Worm (Caenorhabditis elegans) whole organism, late embryonic: ENCODE measurements around the gene C08G5.6.

ENCODE experiments used
- C38D4.7 ChIP-seq: fragments of 200-800 bp; sonication (Bioruptor generic); optimal IDR thresholded peaks from 2 replicates; lab custom pipeline; 2018; ENCODE audit warnings: mild to moderate bottlenecking, missing genetic modification characterization, moderate library complexity, missing compliant biosample characterization
- F13H6.1 ChIP-seq: sonication (generic microtip); optimal IDR thresholded peaks from 2 replicates; lab custom pipeline; 2016; ENCODE audit warnings: missing genetic modification characterization, missing compliant biosample characterization
- K09A11.1 ChIP-seq: sonication (generic microtip); optimal IDR thresholded peaks from 2 replicates; lab custom pipeline; 2017; ENCODE audit warnings: antibody characterized with exemption, mild to moderate bottlenecking, missing genetic modification characterization, missing compliant biosample characterization; ENCODE audit not compliant: insufficient read depth
- T23F11.4 ChIP-seq: fragments of 200-800 bp; sonication (Bioruptor generic); optimal IDR thresholded peaks from 2 replicates; lab custom pipeline; 2018; ENCODE audit warnings: mild to moderate bottlenecking, missing genetic modification characterization, missing compliant biosample characterization
- Y22D7AL.16 ChIP-seq: sonication (generic microtip); optimal IDR thresholded peaks from 2 replicates; lab custom pipeline; 2016; ENCODE audit warnings: missing genetic modification characterization, missing compliant biosample characterization
- ceh-18 ChIP-seq: sonication (generic microtip); optimal IDR thresholded peaks from 2 replicates; lab custom pipeline; 2016; ENCODE audit warnings: missing genetic modification characterization, missing compliant biosample characterization
- ceh-19 ChIP-seq: fragments of 200-800 bp; sonication (Bioruptor generic); optimal IDR thresholded peaks from 2 replicates; lab custom pipeline; 2018; ENCODE audit warnings: mild to moderate bottlenecking, missing genetic modification characterization, missing compliant biosample characterization
- ceh-22 ChIP-seq: sonication (generic microtip); optimal IDR thresholded peaks from 2 replicates; lab custom pipeline; 2017; ENCODE audit warnings: missing biosample characterization, missing genetic modification characterization
- ceh-24 ChIP-seq: sonication (generic microtip); optimal IDR thresholded peaks from 2 replicates; lab custom pipeline; 2016; ENCODE audit warnings: mild to moderate bottlenecking, missing genetic modification characterization, missing compliant biosample characterization
- ceh-30 ChIP-seq: fragments of 150-350 bp; optimal IDR thresholded peaks from 2 replicates; lab custom pipeline; 2014; ENCODE audit warnings: missing biosample characterization, missing genetic modification characterization
- ceh-31 ChIP-seq: sonication (generic microtip); optimal IDR thresholded peaks from 2 replicates; lab custom pipeline; 2016; ENCODE audit warnings: missing genetic modification characterization, missing compliant biosample characterization
- ceh-48 ChIP-seq: sonication (generic microtip); optimal IDR thresholded peaks from 2 replicates; lab custom pipeline; 2016; ENCODE audit warnings: missing genetic modification characterization, inconsistent platforms, missing compliant biosample characterization
- ceh-9 ChIP-seq: sonication (generic microtip); optimal IDR thresholded peaks from 2 replicates; lab custom pipeline; 2016; ENCODE audit warnings: mild to moderate bottlenecking, missing genetic modification characterization, inconsistent platforms, missing compliant biosample characterization
- dmd-4 ChIP-seq: sonication (generic microtip); optimal IDR thresholded peaks from 2 replicates; lab custom pipeline; 2016; ENCODE audit warnings: borderline replicate concordance, missing genetic modification characterization, missing compliant biosample characterization
- dve-1 ChIP-seq: sonication (generic microtip); optimal IDR thresholded peaks from 2 replicates; lab custom pipeline; 2017; ENCODE audit warnings: antibody characterized with exemption, mild to moderate bottlenecking, missing genetic modification characterization, missing compliant biosample characterization
- elt-2 ChIP-seq: sonication (generic microtip); optimal IDR thresholded peaks from 2 replicates; lab custom pipeline; 2016; ENCODE audit warnings: missing genetic modification reagents, missing genetic modification characterization, missing compliant biosample characterization
- elt-4 ChIP-seq: sonication (generic microtip); optimal IDR thresholded peaks from 2 replicates; lab custom pipeline; 2016; ENCODE audit warnings: missing genetic modification characterization, missing compliant biosample characterization
- ets-4 ChIP-seq: sonication (generic microtip); optimal IDR thresholded peaks from 2 replicates; lab custom pipeline; 2016; ENCODE audit warnings: missing genetic modification characterization, missing compliant biosample characterization
- eyg-1 ChIP-seq: sonication (generic microtip); optimal IDR thresholded peaks from 2 replicates; lab custom pipeline; 2016; ENCODE audit warnings: missing genotype, missing genetic modification characterization, missing compliant biosample characterization
- fax-1 ChIP-seq: sonication (generic microtip); optimal IDR thresholded peaks from 2 replicates; lab custom pipeline; 2016; ENCODE audit warnings: missing genotype, missing genetic modification characterization, missing compliant biosample characterization
- fkh-10 ChIP-seq: fragments of 150-350 bp; optimal IDR thresholded peaks from 2 replicates; lab custom pipeline; 2014; ENCODE audit warnings: missing biosample characterization, missing genetic modification reagents, missing genetic modification characterization
- gmeb-2 ChIP-seq: sonication (generic microtip); optimal IDR thresholded peaks from 2 replicates; lab custom pipeline; 2016; ENCODE audit warnings: missing genetic modification characterization, inconsistent platforms, missing compliant biosample characterization
- hlh-13 ChIP-seq: fragments of 200-800 bp; sonication (Bioruptor generic); optimal IDR thresholded peaks from 2 replicates; lab custom pipeline; 2018; ENCODE audit warnings: mild to moderate bottlenecking, missing genetic modification characterization, missing compliant biosample characterization
- hlh-30 ChIP-seq: sonication (generic microtip); optimal IDR thresholded peaks from 2 replicates; lab custom pipeline; 2017; ENCODE audit warnings: antibody characterized with exemption, missing genetic modification characterization, missing compliant biosample characterization; ENCODE audit not compliant: insufficient read depth
- madf-2 ChIP-seq: sonication (generic microtip); optimal IDR thresholded peaks from 2 replicates; lab custom pipeline; 2017; ENCODE audit warnings: missing genetic modification characterization, missing compliant biosample characterization
- nhr-11 ChIP-seq: fragments of 150-350 bp; optimal IDR thresholded peaks from 2 replicates; lab custom pipeline; 2014; ENCODE audit warnings: missing biosample characterization, missing genetic modification characterization
- nhr-232 ChIP-seq: sonication (generic microtip); optimal IDR thresholded peaks from 2 replicates; lab custom pipeline; 2016; ENCODE audit warnings: missing genetic modification characterization, missing compliant biosample characterization
- odd-2 ChIP-seq: sonication (generic microtip); optimal IDR thresholded peaks from 2 replicates; lab custom pipeline; 2017; ENCODE audit warnings: antibody characterized with exemption, mild to moderate bottlenecking, missing genetic modification characterization, missing compliant biosample characterization
- pax-1 ChIP-seq: fragments of 150-350 bp; optimal IDR thresholded peaks from 2 replicates; lab custom pipeline; 2014; ENCODE audit warnings: missing biosample characterization, missing genetic modification characterization
- pqm-1 ChIP-seq: sonication (generic microtip); optimal IDR thresholded peaks from 2 replicates; lab custom pipeline; 2016; ENCODE audit warnings: missing genetic modification characterization, missing compliant biosample characterization
- pros-1 ChIP-seq: fragments of 150-350 bp; optimal IDR thresholded peaks from 2 replicates; lab custom pipeline; 2014; ENCODE audit warnings: missing biosample characterization, missing genetic modification reagents, missing genetic modification characterization
- rnt-1 ChIP-seq: sonication (generic microtip); optimal IDR thresholded peaks from 2 replicates; lab custom pipeline; 2016; ENCODE audit warnings: missing genetic modification characterization, missing compliant biosample characterization
- sox-2 ChIP-seq: fragments of 200-800 bp; sonication (Bioruptor generic); IDR thresholded peaks from 2 replicates; pipeline ENCODE4 v1.3.6; 2022; ENCODE audit warnings: missing genetic modification reagents, missing genetic modification characterization, missing compliant biosample characterization
- syd-9 ChIP-seq: sonication (generic microtip); optimal IDR thresholded peaks from 2 replicates; lab custom pipeline; 2016; ENCODE audit warnings: mild to moderate bottlenecking, missing genetic modification characterization, moderate library complexity, missing compliant biosample characterization
- tbx-7 ChIP-seq: sonication (generic microtip); optimal IDR thresholded peaks from 2 replicates; lab custom pipeline; 2016; ENCODE audit warnings: missing genotype, missing genetic modification characterization, missing compliant biosample characterization
- ttx-3 ChIP-seq: sonication (generic microtip); optimal IDR thresholded peaks from 2 replicates; lab custom pipeline; 2016; ENCODE audit warnings: missing genetic modification reagents, missing genetic modification characterization, missing compliant biosample characterization
- unc-3 ChIP-seq, 2 experiments: fragments of 200-800 bp in 1 of 2; sonication (Bioruptor generic) in 1 of 2; sonication (generic microtip) in 1 of 2; conservative IDR thresholded peaks in 1 of 2; optimal IDR thresholded peaks in 1 of 2; 2 replicates each; pipeline versions ENCODE4 v1.3.6 to Lab custom; 2016 to 2022; ENCODE audit warnings: missing compliant biosample characterization in 2 of 2, missing genetic modification characterization in 2 of 2, missing genetic modification reagents in 1 of 2
- unc-55 ChIP-seq: sonication (generic microtip); optimal IDR thresholded peaks from 2 replicates; lab custom pipeline; 2017; ENCODE audit warnings: missing biosample characterization, missing genetic modification reagents, missing genetic modification characterization
- zip-5 ChIP-seq: sonication (generic microtip); optimal IDR thresholded peaks from 2 replicates; lab custom pipeline; 2016; ENCODE audit warnings: missing genetic modification characterization, missing compliant biosample characterization
- ztf-16 ChIP-seq: sonication (generic microtip); optimal IDR thresholded peaks from 2 replicates; lab custom pipeline; 2017; ENCODE audit warnings: missing genetic modification characterization, missing compliant biosample characterization

Gene C08G5.6

ce11 chrII:796916-797315, 26.6 kb downstream of the C08G5.6 start:
- TF ChIP-seq T23F11.4 (no peak), ets-4 (tag; lab: Kevin White, UChicago) (no peak), gmeb-2 (tag; lab: Kevin White, UChicago) (no peak), elt-2 (tag; lab: Kevin White, UChicago) (no peak), tbx-7 (no peak), elt-4 (tag; lab: Kevin White, UChicago) (no peak)

ce11 chrII:797445-797844, 27.1 kb downstream of the C08G5.6 start:
- TF ChIP-seq hlh-13 (GFP tag; lab: Kevin White, UChicago), result no peak
- TF ChIP-seq dve-1 (tag; lab: Kevin White, UChicago), result no peak
- TF ChIP-seq pros-1 (tag; lab: Kevin White, UChicago), result no peak
- no peak for TF ChIP-seq F13H6.1 (tag; lab: Kevin White, UChicago)
- TF ChIP-seq pqm-1 (tag; lab: Kevin White, UChicago), result no peak
- no peak for TF ChIP-seq ceh-48 (tag; lab: Kevin White, UChicago)
- TF ChIP-seq ceh-9, result no peak
- TF ChIP-seq ttx-3 (tag; lab: Kevin White, UChicago), result no peak
- no peak for TF ChIP-seq fkh-10 (GFP tag; lab: Kevin White, UChicago)
- no peak for TF ChIP-seq elt-4 (tag; lab: Kevin White, UChicago)
- TF ChIP-seq madf-2, result no peak

ce11 chrII:799700-800099, 29.3 kb downstream of the C08G5.6 start, which contains the start of gene F46F5.14:
F46F5.14 (plus strand) TSS chrII:800000.
- TF ChIP-seq unc-3 (GFP tag; conservative IDR thresholded peaks at IDR 0.05; lab: Robert Waterston, UW), result no peak
- no peak for TF ChIP-seq unc-3 (tag; optimal IDR thresholded peaks at IDR 0.05; lab: Kevin White, UChicago)
- TF ChIP-seq ceh-19 (GFP tag; lab: Kevin White, UChicago), result no peak
- no peak for TF ChIP-seq T23F11.4
- TF ChIP-seq dve-1 (tag; lab: Kevin White, UChicago), result no peak
- TF ChIP-seq ztf-16 (tag; lab: Kevin White, UChicago), result no peak
- no peak for TF ChIP-seq ceh-30 (tag; lab: Kevin White, UChicago)
- no peak for TF ChIP-seq nhr-232 (tag; lab: Kevin White, UChicago)
- TF ChIP-seq dmd-4 (tag; lab: Kevin White, UChicago), result no peak

ce11 chrII:803009-803408, 32.7 kb downstream of the C08G5.6 start, which contains the start of gene F46F5.13:
F46F5.13 (plus strand) TSS chrII:803309.
- TF ChIP-seq syd-9 (tag; lab: Kevin White, UChicago) (no peak), rnt-1 (tag; lab: Kevin White, UChicago) (no peak), pros-1 (tag; lab: Kevin White, UChicago) (no peak), ztf-16 (tag; lab: Kevin White, UChicago) (no peak), nhr-11 (tag; lab: Kevin White, UChicago) (no peak), eyg-1 (tag; lab: Kevin White, UChicago) (no peak), pax-1 (tag; lab: Kevin White, UChicago) (no peak), ceh-31 (tag; lab: Kevin White, UChicago) (no peak), C38D4.7 (no peak), ceh-18 (no peak), ceh-24 (tag; lab: Kevin White, UChicago) (no peak), sox-2 (GFP tag; lab: Robert Waterston, UW) (no peak), zip-5 (no peak), ceh-30 (tag; lab: Kevin White, UChicago) (no peak), dve-1 (tag; lab: Kevin White, UChicago) (no peak), ceh-19 (GFP tag; lab: Kevin White, UChicago) (no peak), pqm-1 (tag; lab: Kevin White, UChicago) (no peak)

- no peak for TF ChIP-seq ceh-22 (tag; lab: Kevin White, UChicago)
- TF ChIP-seq odd-2, result no peak
- no peak for TF ChIP-seq Y22D7AL.16
- TF ChIP-seq ceh-30 (tag; lab: Kevin White, UChicago), result no peak
- no peak for TF ChIP-seq C38D4.7
- TF ChIP-seq ets-4 (tag; lab: Kevin White, UChicago), result no peak
- no peak for TF ChIP-seq hlh-30 (tag; lab: Kevin White, UChicago)
- no peak for TF ChIP-seq K09A11.1 (tag; lab: Kevin White, UChicago)
- no peak for TF ChIP-seq dmd-4 (tag; lab: Kevin White, UChicago)
- TF ChIP-seq unc-55 (GFP tag; lab: Kevin White, UChicago), result no peak
- TF ChIP-seq gmeb-2 (tag; lab: Kevin White, UChicago), result no peak
- no peak for TF ChIP-seq fax-1
Measured at ce11 chrII:808457-808856, 38.1 kb downstream of the C08G5.6 start, which contains the start of gene F46F5.11. F46F5.11 (plus strand) TSS chrII:808757.
